Fruit fly (Drosophila melanogaster) whole organism, wandering third instar larva: ENCODE data around the gene M6.
A peak's percentile ranks its signal among the peaks of the same experiment; 100 is the strongest.

Experiments used
- CrebA ChIP-seq: fragments of 200-800 bp; sonication (Bioruptor generic); optimal IDR thresholded peaks from 2 replicates; lab custom pipeline; 2016; ENCODE audit warnings: missing biosample characterization, mild to moderate bottlenecking, missing genetic modification characterization, borderline replicate concordance
- Dfd ChIP-seq: fragments of >200 bp; optimal IDR thresholded peaks from 2 replicates; lab custom pipeline; 2017; ENCODE audit warnings: missing biosample characterization, missing genetic modification characterization
- HLH106 ChIP-seq: fragments of 200-800 bp; optimal IDR thresholded peaks from 3 replicates; lab custom pipeline; 2019; ENCODE audit warnings: missing biosample characterization, mild to moderate bottlenecking, missing genetic modification characterization, moderate library complexity
- dmrt93B ChIP-seq: fragments of 200-800 bp; sonication (Bioruptor generic); optimal IDR thresholded peaks from 2 replicates; lab custom pipeline; 2018; ENCODE audit warnings: missing biosample characterization, mild to moderate bottlenecking, missing genetic modification characterization
- h ChIP-seq: fragments of 200-800 bp; sonication (Bioruptor generic); optimal IDR thresholded peaks from 3 replicates; lab custom pipeline; 2016; ENCODE audit warnings: missing biosample characterization, mild to moderate bottlenecking, missing genetic modification characterization
- pan ChIP-seq: fragments of >200 bp; optimal IDR thresholded peaks from 2 replicates; lab custom pipeline; 2017
- psq ChIP-seq: fragments of 200-800 bp; sonication (Bioruptor generic); optimal IDR thresholded peaks from 3 replicates; lab custom pipeline; 2017; ENCODE audit warnings: missing biosample characterization, mild to moderate bottlenecking, missing genetic modification characterization, moderate library complexity
- tai ChIP-seq: sonication (Bioruptor generic); optimal IDR thresholded peaks from 2 replicates; lab custom pipeline; 2016; ENCODE audit warnings: missing biosample characterization, missing genetic modification characterization
- woc ChIP-seq: sonication (Bioruptor generic); optimal IDR thresholded peaks from 2 replicates; lab custom pipeline; 2016; ENCODE audit warnings: missing biosample characterization, mild to moderate bottlenecking, missing genetic modification characterization

dm6 chr3L:21483837-21484236 lies 23.8 kb upstream of the M6 start:
- peak; percentile 2 for TF ChIP-seq psq
- no peak for TF ChIP-seq CrebA
- no peak for TF ChIP-seq dmrt93B
- TF ChIP-seq h, result no peak
- TF ChIP-seq Dfd (GFP tag; lab: Kevin White, UChicago), result no peak
- no peak for TF ChIP-seq tai (GFP tag; lab: Kevin White, UChicago)
- TF ChIP-seq pan (lab: Kevin White, UChicago), result no peak
- TF ChIP-seq woc, result no peak
- TF ChIP-seq HLH106 (tag; lab: Kevin White, UChicago), result no peak
